Fruit fly (Drosophila melanogaster): ENCODE measurements around the gene CG33340.

The CG33340 gene

dm6 chr3R:24362838-24363237 lies at the start of gene CG33340:
CG33340 (plus strand) TSS chr3R:24363138.
- no peak for TF ChIP-seq cnc (optimal IDR thresholded peaks at IDR 0.05)
- no peak for TF ChIP-seq Clk (GFP tag; optimal IDR thresholded peaks at IDR 0.05)
- no peak for TF ChIP-seq Hr96 (GFP tag; optimal IDR thresholded peaks at IDR 0.05)
- TF ChIP-seq kay (GFP tag; ENCODE audit: borderline replicate concordance), result no peak
- TF ChIP-seq ovo (GFP tag; optimal IDR thresholded peaks at IDR 0.05), result no peak
- no peak for TF ChIP-seq bab1 (GFP tag; optimal IDR thresholded peaks at IDR 0.05)
- TF ChIP-seq cic (GFP tag; optimal IDR thresholded peaks at IDR 0.05), result no peak
- TF ChIP-seq Crg-1 (GFP tag; optimal IDR thresholded peaks at IDR 0.05), result no peak
- no peak for TF ChIP-seq CG7101 (tag; optimal IDR thresholded peaks at IDR 0.05)
- TF ChIP-seq CG14711 (tag; optimal IDR thresholded peaks at IDR 0.05), result no peak
- TF ChIP-seq CG5204 (GFP tag; optimal IDR thresholded peaks at IDR 0.05), result no peak
- TF ChIP-seq CG33017 (tag; optimal IDR thresholded peaks at IDR 0.05), result no peak
- TF ChIP-seq tj (GFP tag; optimal IDR thresholded peaks at IDR 0.05), result no peak
- no peak for TF ChIP-seq pad (GFP tag; optimal IDR thresholded peaks at IDR 0.05)
- TF ChIP-seq CG11617 (GFP tag; optimal IDR thresholded peaks at IDR 0.05), result no peak
- no peak for TF ChIP-seq Mnt (GFP tag; optimal IDR thresholded peaks at IDR 0.05)
- no peak for TF ChIP-seq CG1620 (GFP tag; optimal IDR thresholded peaks at IDR 0.05)
- TF ChIP-seq toe (GFP tag; optimal IDR thresholded peaks at IDR 0.05), result no peak
- no peak for TF ChIP-seq CG12768 (GFP tag; optimal IDR thresholded peaks at IDR 0.05)
- TF ChIP-seq CG7045 (GFP tag; optimal IDR thresholded peaks at IDR 0.05), result no peak

dm6 chr3R:24318217-24319082 lies 44.5 kb upstream of the CG33340 start, which contains the start of the genes Nab2 and BRWD3:
Nab2 (minus strand) TSS chr3R:24318419.
BRWD3 (plus strand) TSS chr3R:24319000.
- TF ChIP-seq cic (GFP tag; optimal IDR thresholded peaks at IDR 0.05), result no peak
- peak; percentile 16 for TF ChIP-seq bab1 (GFP tag; optimal IDR thresholded peaks at IDR 0.05)
- TF ChIP-seq Clk (GFP tag; optimal IDR thresholded peaks at IDR 0.05), result no peak
- TF ChIP-seq CG7045 (GFP tag; optimal IDR thresholded peaks at IDR 0.05), result peak; percentile 52
- TF ChIP-seq cnc (optimal IDR thresholded peaks at IDR 0.05), result no peak
- peak; percentile 87 for TF ChIP-seq kay (GFP tag; ENCODE audit: borderline replicate concordance)
- TF ChIP-seq toe (GFP tag; optimal IDR thresholded peaks at IDR 0.05), result peak; percentile 79
- TF ChIP-seq ovo (GFP tag; optimal IDR thresholded peaks at IDR 0.05), result no peak
- peak; percentile 37 for TF ChIP-seq CG12768 (GFP tag; optimal IDR thresholded peaks at IDR 0.05)
- TF ChIP-seq pad (GFP tag; optimal IDR thresholded peaks at IDR 0.05), result no peak
- no peak for TF ChIP-seq CG14711 (tag; optimal IDR thresholded peaks at IDR 0.05)
- TF ChIP-seq CG1620 (GFP tag; optimal IDR thresholded peaks at IDR 0.05), result peak; percentile 43
- TF ChIP-seq CG7101 (tag; optimal IDR thresholded peaks at IDR 0.05), result peak; percentile 62
- peak; percentile 20 for TF ChIP-seq Mnt (GFP tag; optimal IDR thresholded peaks at IDR 0.05)
- TF ChIP-seq tj (GFP tag; optimal IDR thresholded peaks at IDR 0.05), result peak; percentile 43
- TF ChIP-seq CG11617 (GFP tag; optimal IDR thresholded peaks at IDR 0.05), result peak; percentile 46
- TF ChIP-seq Crg-1 (GFP tag; optimal IDR thresholded peaks at IDR 0.05), result no peak
- peak; percentile 9 for TF ChIP-seq Hr96 (GFP tag; optimal IDR thresholded peaks at IDR 0.05)
- no peak for TF ChIP-seq CG5204 (GFP tag; optimal IDR thresholded peaks at IDR 0.05)
- TF ChIP-seq CG33017 (tag; optimal IDR thresholded peaks at IDR 0.05), result no peak

- TF ChIP-seq cic (GFP tag; optimal IDR thresholded peaks at IDR 0.05) (no peak), CG14711 (tag; optimal IDR thresholded peaks at IDR 0.05) (no peak), Hr96 (GFP tag; optimal IDR thresholded peaks at IDR 0.05) (no peak), toe (GFP tag; optimal IDR thresholded peaks at IDR 0.05) (no peak), CG11617 (GFP tag; optimal IDR thresholded peaks at IDR 0.05) (no peak), Mnt (GFP tag; optimal IDR thresholded peaks at IDR 0.05) (no peak), ovo (GFP tag; optimal IDR thresholded peaks at IDR 0.05) (no peak), pad (GFP tag; optimal IDR thresholded peaks at IDR 0.05) (no peak), CG5204 (GFP tag; optimal IDR thresholded peaks at IDR 0.05) (no peak), CG33017 (tag; optimal IDR thresholded peaks at IDR 0.05) (no peak), kay (GFP tag; ENCODE audit: borderline replicate concordance) (no peak)
These were observed 43.9 kb upstream of the CG33340 start for dm6 chr3R:24319083-24319381.

dm6 chr3R:24319632-24320341 lies 43.2 kb upstream of the CG33340 start:
- TF ChIP-seq CG12768 (GFP tag; optimal IDR thresholded peaks at IDR 0.05), result peak; percentile 39
- TF ChIP-seq Mnt (GFP tag; optimal IDR thresholded peaks at IDR 0.05), result peak; percentile 70
- TF ChIP-seq Clk (GFP tag; optimal IDR thresholded peaks at IDR 0.05), result no peak
- peak; percentile 97 for TF ChIP-seq kay (GFP tag; ENCODE audit: borderline replicate concordance)
- peak; percentile 58 for TF ChIP-seq tj (GFP tag; optimal IDR thresholded peaks at IDR 0.05)

dm6 chr3R:24320342-24320711 lies 42.6 kb upstream of the CG33340 start:
- TF ChIP-seq Clk (GFP tag; optimal IDR thresholded peaks at IDR 0.05), result no peak
- TF ChIP-seq CG12768 (GFP tag; optimal IDR thresholded peaks at IDR 0.05), result peak; percentile 5
- peak; percentile 42 for TF ChIP-seq Mnt (GFP tag; optimal IDR thresholded peaks at IDR 0.05)

- TF ChIP-seq CG12768 (GFP tag; optimal IDR thresholded peaks at IDR 0.05) (no peak), pad (GFP tag; optimal IDR thresholded peaks at IDR 0.05) (peak; percentile 11), CG33017 (tag; optimal IDR thresholded peaks at IDR 0.05) (no peak), Crg-1 (GFP tag; optimal IDR thresholded peaks at IDR 0.05) (no peak), toe (GFP tag; optimal IDR thresholded peaks at IDR 0.05) (no peak), Mnt (GFP tag; optimal IDR thresholded peaks at IDR 0.05) (peak; percentile 99), CG11617 (GFP tag; optimal IDR thresholded peaks at IDR 0.05) (peak; percentile 15), kay (GFP tag; ENCODE audit: borderline replicate concordance) (no peak), CG7101 (tag; optimal IDR thresholded peaks at IDR 0.05) (no peak), bab1 (GFP tag; optimal IDR thresholded peaks at IDR 0.05) (peak; percentile 4), cnc (optimal IDR thresholded peaks at IDR 0.05) (no peak), CG5204 (GFP tag; optimal IDR thresholded peaks at IDR 0.05) (no peak), Clk (GFP tag; optimal IDR thresholded peaks at IDR 0.05) (no peak), cic (GFP tag; optimal IDR thresholded peaks at IDR 0.05) (peak; percentile 30), ovo (GFP tag; optimal IDR thresholded peaks at IDR 0.05) (peak; percentile 16), CG1620 (GFP tag; optimal IDR thresholded peaks at IDR 0.05) (peak; percentile 20)
These were observed 29.6 kb upstream of the CG33340 start, which contains the start of the genes Rrp5 and Dis3 for dm6 chr3R:24333182-24333808. Rrp5 (minus strand) TSS chr3R:24333316. Dis3 (plus strand) TSS chr3R:24333433.

Data from whole organism, adult.